Fruit fly (Drosophila melanogaster): ENCODE data around the gene Sld5.

- TF ChIP-seq Met (GFP tag; optimal IDR thresholded peaks at IDR 0.05) (no peak), CG1621 (tag; optimal IDR thresholded peaks at IDR 0.05) (no peak), Smox (GFP tag; optimal IDR thresholded peaks at IDR 0.05) (no peak), CG6792 (GFP tag; optimal IDR thresholded peaks at IDR 0.05) (no peak), Blimp-1 (GFP tag; optimal IDR thresholded peaks at IDR 0.05) (no peak), CG3919 (GFP tag; optimal IDR thresholded peaks at IDR 0.05) (no peak), CG10631 (GFP tag; optimal IDR thresholded peaks at IDR 0.05) (peak; percentile 28)
Observed at dm6 chr3R:26014262-26014833, 42.0 kb downstream of the Sld5 start, which contains the start of gene Kaz-m1.

Measured in whole organism, prepupa.